Worm (Caenorhabditis elegans) whole organism, late embryonic: Measurements from ENCODE around the gene tag-243.

ENCODE experiments used
- ama-1 ChIP-seq: fragments of 150-350 bp; optimal IDR thresholded peaks from 2 replicates; lab custom pipeline; 2014
- ceh-22 ChIP-seq: sonication (generic microtip); optimal IDR thresholded peaks from 2 replicates; lab custom pipeline; 2017; ENCODE audit warnings: missing biosample characterization, missing genetic modification characterization
- ceh-48 ChIP-seq: sonication (generic microtip); optimal IDR thresholded peaks from 2 replicates; lab custom pipeline; 2016; ENCODE audit warnings: missing genetic modification characterization, inconsistent platforms, missing compliant biosample characterization
- hlh-13 ChIP-seq: fragments of 200-800 bp; sonication (Bioruptor generic); optimal IDR thresholded peaks from 2 replicates; lab custom pipeline; 2018; ENCODE audit warnings: mild to moderate bottlenecking, missing genetic modification characterization, missing compliant biosample characterization
- lin-11 ChIP-seq: fragments of 200-800 bp; sonication (Bioruptor generic); optimal IDR thresholded peaks from 2 replicates; lab custom pipeline; 2018; ENCODE audit warnings: mild to moderate bottlenecking, missing genetic modification characterization, missing compliant biosample characterization
- sox-2 ChIP-seq: fragments of 200-800 bp; sonication (Bioruptor generic); IDR thresholded peaks from 2 replicates; pipeline ENCODE4 v1.3.6; 2022; ENCODE audit warnings: missing genetic modification reagents, missing genetic modification characterization, missing compliant biosample characterization
- syd-9 ChIP-seq: sonication (generic microtip); optimal IDR thresholded peaks from 2 replicates; lab custom pipeline; 2016; ENCODE audit warnings: mild to moderate bottlenecking, missing genetic modification characterization, moderate library complexity, missing compliant biosample characterization

- no peak for TF ChIP-seq syd-9 (tag; lab: Kevin White, UChicago)
- TF ChIP-seq ceh-22 (tag; lab: Kevin White, UChicago) = no peak
- no peak for TF ChIP-seq sox-2 (GFP tag; lab: Robert Waterston, UW)
- TF ChIP-seq hlh-13 (GFP tag; lab: Kevin White, UChicago) = no peak
- no peak for TF ChIP-seq ceh-48 (tag; lab: Kevin White, UChicago)
- TF ChIP-seq lin-11 (tag; lab: Kevin White, UChicago) = no peak
- TF ChIP-seq ama-1 (lab: Kevin White, UChicago) = no peak
Measured at ce11 chrIII:4643262-4643661, 45.0 kb downstream of the tag-243 start, which contains the start of gene pfas-1.
